Worm (Caenorhabditis elegans): ENCODE results near the gene pdcd-2.
A peak's percentile ranks its signal among the peaks of the same experiment; 100 is the strongest.
"Not testable (repeated sequence)": the region's sequence is repeated elsewhere in the genome, so short reads cannot be mapped to it uniquely, and the experiment has no call there.

pdcd-2 gene

ce11 chrIII:4414041-4414440 lies 3.8 kb downstream of the pdcd-2 start (continued):
- peak; percentile 68 for TF ChIP-seq snpc-1.2 (GFP tag; IDR thresholded peaks at IDR 0.05)
- TF ChIP-seq rbr-2 (tag; optimal IDR thresholded peaks at IDR 0.05) = peak; percentile 65
- peak; percentile 65 for TF ChIP-seq Y5F2A.4 (GFP tag; optimal IDR thresholded peaks at IDR 0.05)
- TF ChIP-seq lin-38 (GFP tag; IDR thresholded peaks at IDR 0.05) = peak; percentile 80
- TF ChIP-seq F37D6.2 (tag; optimal IDR thresholded peaks at IDR 0.05) = peak; percentile 5
- TF ChIP-seq pha-4 (GFP tag; IDR thresholded peaks at IDR 0.05) = peak; percentile 76
- TF ChIP-seq pha-4 (tag; optimal IDR thresholded peaks at IDR 0.05) = not testable (repeated sequence)

ce11 chrIII:4413099-4413498 lies 4.8 kb downstream of the pdcd-2 start, which contains the start of gene mpc-1:
Gene mpc-1, plus strand, starts transcription at chrIII:4413457.
- TF ChIP-seq nhr-28 (tag; optimal IDR thresholded peaks at IDR 0.05) (peak; percentile 61), dve-1 (tag; optimal IDR thresholded peaks at IDR 0.05; ENCODE audit: insufficient read depth) (peak; percentile 68), daf-16 (GFP tag; optimal IDR thresholded peaks at IDR 0.05) (no peak), daf-16 (tag; optimal IDR thresholded peaks at IDR 0.05) (peak; percentile 85), ztf-11 (tag; optimal IDR thresholded peaks at IDR 0.05) (no peak), hlh-11 (tag; optimal IDR thresholded peaks at IDR 0.05) (peak; percentile 50), dmd-6 (GFP tag; IDR thresholded peaks at IDR 0.05) (peak; percentile 72), pqm-1 (tag; optimal IDR thresholded peaks at IDR 0.05) (peak; percentile 77), T26A8.4 (GFP tag; IDR thresholded peaks at IDR 0.05) (no peak), nhr-77 (tag; optimal IDR thresholded peaks at IDR 0.05) (peak; percentile 75), zfp-3 (GFP tag; conservative IDR thresholded peaks at IDR 0.05) (no peak), mdl-1 (tag; optimal IDR thresholded peaks at IDR 0.05) (peak in 1 of 2 experiments; percentile 42)

- TF ChIP-seq snpc-1.2 (GFP tag; IDR thresholded peaks at IDR 0.05) = no peak
- peak; percentile 46 for TF ChIP-seq nhr-28 (tag; optimal IDR thresholded peaks at IDR 0.05)
- peak; percentile 46 for TF ChIP-seq R02D3.7 (tag; optimal IDR thresholded peaks at IDR 0.05)
- 0 out of 2 replicates have a peak, but pooled peaks have one; percentile 10 for TF ChIP-seq tra-1 (GFP tag; IDR thresholded peaks at IDR 0.05)
- TF ChIP-seq hlh-11 (tag; optimal IDR thresholded peaks at IDR 0.05) = peak; percentile 58
- TF ChIP-seq dmd-6 (GFP tag; IDR thresholded peaks at IDR 0.05) = peak; percentile 81
- 0 out of 2 replicates have a peak, but pooled peaks have one; percentile 13 for TF ChIP-seq hmg-1.1 (GFP tag; IDR thresholded peaks at IDR 0.05)
- peak; percentile 23 for TF ChIP-seq mep-1 (tag; optimal IDR thresholded peaks at IDR 0.05)
- 0 out of 2 replicates have a peak, but pooled peaks have one; percentile 9 for TF ChIP-seq lin-38 (GFP tag; IDR thresholded peaks at IDR 0.05)
- no peak for TF ChIP-seq daf-16 (GFP tag; optimal IDR thresholded peaks at IDR 0.05)
- TF ChIP-seq daf-16 (tag; optimal IDR thresholded peaks at IDR 0.05) = peak; percentile 25
- TF ChIP-seq mdl-1 (tag; optimal IDR thresholded peaks at IDR 0.05) = peak; percentile 13 to 19
- peak; percentile 94 for TF ChIP-seq hlh-30 (tag; optimal IDR thresholded peaks at IDR 0.05; ENCODE audit: insufficient read depth)
- no peak for TF ChIP-seq dpl-1 (GFP tag; optimal IDR thresholded peaks at IDR 0.05)
- peak; percentile 90 for TF ChIP-seq aha-1 (tag)
- TF ChIP-seq nhr-77 (tag; optimal IDR thresholded peaks at IDR 0.05) = peak; percentile 51
- TF ChIP-seq nhr-237 (tag; optimal IDR thresholded peaks at IDR 0.05) = no peak
- peak in 1 of 2 experiments; percentile 61 for TF ChIP-seq lsy-2 (tag; optimal IDR thresholded peaks at IDR 0.05)
- TF ChIP-seq duxl-1 (tag; optimal IDR thresholded peaks at IDR 0.05; ENCODE audit: poor library complexity) = no peak
- TF ChIP-seq dve-1 (tag; optimal IDR thresholded peaks at IDR 0.05; ENCODE audit: insufficient read depth) = peak; percentile 31
- peak; percentile 93 for TF ChIP-seq nhr-48 (tag; optimal IDR thresholded peaks at IDR 0.05)
- TF ChIP-seq unc-130 (GFP tag; optimal IDR thresholded peaks at IDR 0.05) = peak; percentile 28
- TF ChIP-seq tag-97 (GFP tag; IDR thresholded peaks at IDR 0.05) = no peak
These were observed 5.5 kb downstream of the pdcd-2 start for ce11 chrIII:4412108-4413009.

ce11 chrIII:4408251-4408650 lies 9.6 kb downstream of the pdcd-2 start, which contains the start of gene gpch-1:
Gene gpch-1, plus strand, starts transcription at chrIII:4408551.
- TF ChIP-seq zip-2 (tag; optimal IDR thresholded peaks at IDR 0.05) (no peak), ZK546.5 (tag; optimal IDR thresholded peaks at IDR 0.05) (no peak), mep-1 (tag; optimal IDR thresholded peaks at IDR 0.05) (no peak), dmd-9 (GFP tag; IDR thresholded peaks at IDR 0.05) (no peak), T20F7.1 (GFP tag; optimal IDR thresholded peaks at IDR 0.05) (no peak), dpl-1 (GFP tag; optimal IDR thresholded peaks at IDR 0.05) (no peak), php-3 (GFP tag; IDR thresholded peaks at IDR 0.05) (no peak), lin-13 (GFP tag; optimal IDR thresholded peaks at IDR 0.05) (no peak), fos-1 (tag; optimal IDR thresholded peaks at IDR 0.05) (no peak), skn-1 (tag; optimal IDR thresholded peaks at IDR 0.05) (no peak), daf-19 (GFP tag; conservative IDR thresholded peaks at IDR 0.05) (no peak), nhr-10 (tag; optimal IDR thresholded peaks at IDR 0.05) (no peak), nhr-11 (tag; optimal IDR thresholded peaks at IDR 0.05) (no peak), duxl-1 (tag; optimal IDR thresholded peaks at IDR 0.05; ENCODE audit: poor library complexity) (no peak), jun-1 (tag; optimal IDR thresholded peaks at IDR 0.05) (no peak), lir-3 (tag; optimal IDR thresholded peaks at IDR 0.05) (no peak)

All from whole organism, L4 larva.